Fruit fly (Drosophila melanogaster) whole organism, embryonic: ENCODE data around the gene Dhps.

Source experiments
- B-H1 ChIP-seq: fragments of 200-800 bp; sonication (Bioruptor generic); IDR thresholded peaks from 3 replicates; pipeline ENCODE4 v1.3.6; 2022; ENCODE audit warnings: missing biosample characterization, missing genetic modification characterization
- BEAF-32 ChIP-seq: fragments of 200-800 bp; sonication (Bioruptor generic); optimal IDR thresholded peaks from 3 replicates; lab custom pipeline; 2017; ENCODE audit warnings: missing biosample characterization, missing genetic modification characterization, mild to moderate bottlenecking, moderate library complexity, missing genetic modification reagents
- Bgb ChIP-seq: fragments of 200-800 bp; sonication (Bioruptor generic); IDR thresholded peaks from 2 replicates; pipeline ENCODE4 v1.3.6; 2022; ENCODE audit warnings: missing biosample characterization, missing genetic modification characterization; ENCODE audit not compliant: partially characterized antibody
- CG12219 ChIP-seq: fragments of 200-800 bp; sonication (Bioruptor generic); optimal IDR thresholded peaks from 3 replicates; lab custom pipeline; 2018; ENCODE audit warnings: missing biosample characterization, mild to moderate bottlenecking, missing genetic modification characterization
- CG12769 ChIP-seq: fragments of 200-800 bp; sonication (Bioruptor generic); optimal IDR thresholded peaks from 2 replicates; lab custom pipeline; 2019; ENCODE audit warnings: missing biosample characterization, mild to moderate bottlenecking, missing genetic modification characterization, moderate library complexity
- CG15514 ChIP-seq: fragments of 200-800 bp; sonication (Bioruptor generic); optimal IDR thresholded peaks from 3 replicates; lab custom pipeline; 2017; ENCODE audit warnings: missing biosample characterization, missing genetic modification characterization, mild to moderate bottlenecking, moderate library complexity, missing genetic modification reagents
- CG17359 ChIP-seq: fragments of 200-800 bp; sonication (Bioruptor generic); optimal IDR thresholded peaks from 3 replicates; lab custom pipeline; 2018; ENCODE audit warnings: missing biosample characterization, mild to moderate bottlenecking, missing genetic modification characterization, moderate library complexity
- CG18262 ChIP-seq: fragments of 200-800 bp; optimal IDR thresholded peaks from 3 replicates; lab custom pipeline; 2019; ENCODE audit warnings: missing biosample characterization, mild to moderate bottlenecking, missing genetic modification characterization, moderate library complexity
- CG3065 ChIP-seq: fragments of 200-800 bp; sonication (Bioruptor generic); optimal IDR thresholded peaks from 2 replicates; lab custom pipeline; 2016; ENCODE audit warnings: missing biosample characterization, missing genetic modification characterization
- CG3163 ChIP-seq: fragments of 200-800 bp; sonication (Bioruptor generic); optimal IDR thresholded peaks from 3 replicates; lab custom pipeline; 2016; ENCODE audit warnings: missing biosample characterization, missing genetic modification characterization
- CG3726 ChIP-seq: fragments of 200-800 bp; sonication (Bioruptor generic); IDR thresholded peaks from 3 replicates; pipeline ENCODE4, ENCODE4 v1.3.6; 2022; ENCODE audit warnings: missing biosample characterization, missing genetic modification characterization
- CG5953 ChIP-seq: fragments of 200-800 bp; sonication (Bioruptor generic); IDR thresholded peaks from 2 replicates; pipeline ENCODE4 v1.3.6; 2022; ENCODE audit warnings: missing biosample characterization, missing genetic modification characterization
- CG6254 ChIP-seq: fragments of 200-800 bp; sonication (Bioruptor generic); optimal IDR thresholded peaks from 3 replicates; lab custom pipeline; 2017; ENCODE audit warnings: mild to moderate bottlenecking, missing biosample characterization, missing genetic modification reagents, missing genetic modification characterization
- CG6813 ChIP-seq: fragments of 200-800 bp; sonication (Bioruptor generic); optimal IDR thresholded peaks from 2 replicates; lab custom pipeline; 2017; ENCODE audit warnings: missing biosample characterization, missing genetic modification characterization, mild to moderate bottlenecking, moderate library complexity, missing genetic modification reagents
- CG7556 ChIP-seq: fragments of 200-800 bp; sonication (Bioruptor generic); optimal IDR thresholded peaks from 2 replicates; lab custom pipeline; 2017; ENCODE audit warnings: missing biosample characterization, mild to moderate bottlenecking, missing genetic modification characterization
- CG7839 ChIP-seq: fragments of 200-800 bp; sonication (Bioruptor generic); optimal IDR thresholded peaks from 3 replicates; lab custom pipeline; 2018; ENCODE audit warnings: missing biosample characterization, mild to moderate bottlenecking, missing genetic modification characterization, moderate library complexity
- CG8089 ChIP-seq: fragments of 200-800 bp; sonication (Bioruptor generic); optimal IDR thresholded peaks from 3 replicates; lab custom pipeline; 2016; ENCODE audit warnings: missing biosample characterization, missing genetic modification characterization
- CG8359 ChIP-seq: fragments of 200-800 bp; sonication (Bioruptor generic); optimal IDR thresholded peaks from 2 replicates; lab custom pipeline; 2017; ENCODE audit warnings: missing biosample characterization, mild to moderate bottlenecking, missing genetic modification characterization, borderline replicate concordance
- CG8924 ChIP-seq: fragments of 200-800 bp; optimal IDR thresholded peaks from 3 replicates; lab custom pipeline; 2019; ENCODE audit warnings: missing biosample characterization, mild to moderate bottlenecking, missing genetic modification characterization, moderate library complexity
- CG8944 ChIP-seq: fragments of 200-800 bp; sonication (Bioruptor generic); optimal IDR thresholded peaks from 3 replicates; lab custom pipeline; 2016; ENCODE audit warnings: missing biosample characterization, missing genetic modification characterization
- CG9817 ChIP-seq: fragments of 200-800 bp; sonication (Bioruptor generic); optimal IDR thresholded peaks from 2 replicates; lab custom pipeline; 2018; ENCODE audit warnings: missing biosample characterization, mild to moderate bottlenecking, missing genetic modification characterization, moderate library complexity
- CG9932 ChIP-seq: fragments of 200-800 bp; sonication (Bioruptor generic); IDR thresholded peaks from 2 replicates; pipeline ENCODE4 v1.3.6; 2022; ENCODE audit warnings: missing biosample characterization, missing genetic modification characterization
- Dip3 ChIP-seq: fragments of 200-800 bp; sonication (Bioruptor generic); optimal IDR thresholded peaks from 3 replicates; lab custom pipeline; 2016; ENCODE audit warnings: missing biosample characterization, missing genetic modification characterization
- MESR4 ChIP-seq: fragments of 200-800 bp; sonication (Bioruptor generic); optimal IDR thresholded peaks from 2 replicates; lab custom pipeline; 2018; ENCODE audit warnings: missing biosample characterization, mild to moderate bottlenecking, missing genetic modification characterization, moderate library complexity
- Med ChIP-seq: fragments of 200-800 bp; sonication (Bioruptor generic); peaks from one replicate; lab custom pipeline; 2016; ENCODE audit warnings: missing biosample characterization, missing genetic modification characterization, mild to moderate bottlenecking, inconsistent platforms, moderate library complexity
- PHDP ChIP-seq: fragments of 200-800 bp; sonication (Bioruptor generic); optimal IDR thresholded peaks from 3 replicates; lab custom pipeline; 2018; ENCODE audit warnings: missing biosample characterization, mild to moderate bottlenecking, missing genetic modification characterization, moderate library complexity
- Rfx ChIP-seq: fragments of 200-800 bp; sonication (Bioruptor generic); IDR thresholded peaks from 2 replicates; pipeline ENCODE4 v1.3.6; 2022; ENCODE audit warnings: missing biosample characterization, missing genetic modification characterization
- Sox100B ChIP-seq: fragments of 200-800 bp; sonication (Bioruptor generic); optimal IDR thresholded peaks from 3 replicates; lab custom pipeline; 2018; ENCODE audit warnings: missing biosample characterization, mild to moderate bottlenecking, missing genetic modification characterization
- Sry-β ChIP-seq: fragments of 200-800 bp; sonication (Bioruptor generic); optimal IDR thresholded peaks from 2 replicates; lab custom pipeline; 2018; ENCODE audit warnings: missing biosample characterization, mild to moderate bottlenecking, missing genetic modification characterization, moderate library complexity
- Sry-δ ChIP-seq: fragments of 200-800 bp; sonication (Bioruptor generic); optimal IDR thresholded peaks from 2 replicates; lab custom pipeline; 2016; ENCODE audit warnings: missing biosample characterization, missing genetic modification characterization
- Usf ChIP-seq: fragments of 200-800 bp; sonication (Bioruptor generic); optimal IDR thresholded peaks from 2 replicates; lab custom pipeline; 2017; ENCODE audit warnings: missing genotype, missing biosample characterization, missing genetic modification characterization
- amos ChIP-seq: fragments of 200-800 bp; sonication (Bioruptor generic); IDR thresholded peaks from 2 replicates; pipeline ENCODE4 v1.3.6; 2022; ENCODE audit warnings: missing biosample characterization, missing genetic modification characterization; ENCODE audit not compliant: partially characterized antibody
- cg ChIP-seq: fragments of 200-800 bp; sonication (Bioruptor generic); optimal IDR thresholded peaks from 3 replicates; lab custom pipeline; 2019; ENCODE audit warnings: missing biosample characterization, mild to moderate bottlenecking, missing genetic modification characterization, moderate library complexity
- dati ChIP-seq: fragments of 200-800 bp; sonication (Bioruptor generic); IDR thresholded peaks from 2 replicates; pipeline ENCODE4 v1.3.6; 2022; ENCODE audit warnings: missing biosample characterization, missing genetic modification characterization
- dm ChIP-seq: fragments of 200-800 bp; sonication (Bioruptor generic); optimal IDR thresholded peaks from 3 replicates; lab custom pipeline; 2016; ENCODE audit warnings: missing biosample characterization, missing genetic modification characterization
- dpn ChIP-seq, 2 experiments: fragments of 200-800 bp; sonication (Bioruptor generic); optimal IDR thresholded peaks; 3 replicates each; lab custom pipeline; 2016; ENCODE audit warnings: missing biosample characterization in 2 of 2, missing genetic modification characterization in 2 of 2
- dysf ChIP-seq: fragments of 200-800 bp; sonication (Bioruptor generic); IDR thresholded peaks from 3 replicates; pipeline ENCODE4 v1.3.6; 2022; ENCODE audit warnings: missing biosample characterization, missing genetic modification characterization
- fd96Cb ChIP-seq: fragments of 200-800 bp; sonication (Bioruptor generic); optimal IDR thresholded peaks from 2 replicates; lab custom pipeline; 2018; ENCODE audit warnings: missing biosample characterization, mild to moderate bottlenecking, missing genetic modification characterization, moderate library complexity
- gem ChIP-seq: fragments of 200-800 bp; sonication (Bioruptor generic); optimal IDR thresholded peaks from 2 replicates; lab custom pipeline; 2019; ENCODE audit warnings: missing biosample characterization, mild to moderate bottlenecking, missing genetic modification characterization, moderate library complexity
- hb ChIP-seq: fragments of 200-800 bp; sonication (Bioruptor generic); IDR thresholded peaks from 3 replicates; pipeline ENCODE4 v1.3.6; 2022; ENCODE audit warnings: missing biosample characterization, missing genetic modification characterization; ENCODE audit not compliant: partially characterized antibody
- inv ChIP-seq: fragments of 200-800 bp; sonication (Bioruptor generic); IDR thresholded peaks from 2 replicates; pipeline ENCODE4 v1.3.6; 2022; ENCODE audit warnings: missing biosample characterization, missing genetic modification characterization; ENCODE audit not compliant: partially characterized antibody
- nau ChIP-seq: fragments of 200-800 bp; sonication (Bioruptor generic); optimal IDR thresholded peaks from 3 replicates; lab custom pipeline; 2017; ENCODE audit warnings: missing biosample characterization, mild to moderate bottlenecking, missing genetic modification characterization, missing genetic modification reagents
- slbo ChIP-seq: fragments of 200-800 bp; sonication (Bioruptor generic); IDR thresholded peaks from 2 replicates; pipeline ENCODE4 v1.3.6; 2022; ENCODE audit warnings: missing biosample characterization, missing genetic modification characterization
- sob ChIP-seq: fragments of 200-800 bp; sonication (Bioruptor generic); IDR thresholded peaks from 2 replicates; pipeline ENCODE4 v1.3.6; 2022; ENCODE audit warnings: missing biosample characterization, missing genetic modification characterization
- sr ChIP-seq: fragments of 200-800 bp; sonication (Bioruptor generic); IDR thresholded peaks from 3 replicates; pipeline ENCODE4 v1.3.6; 2022; ENCODE audit warnings: missing biosample characterization, missing genetic modification characterization
- wdn ChIP-seq: fragments of 200-800 bp; sonication (Bioruptor generic); IDR thresholded peaks from 2 replicates; pipeline ENCODE4 v1.3.6; 2022; ENCODE audit warnings: missing biosample characterization, missing genetic modification characterization
- zen2 ChIP-seq: fragments of 200-800 bp; sonication (Bioruptor generic); IDR thresholded peaks from 3 replicates; pipeline ENCODE4 v1.3.6; 2022; ENCODE audit warnings: missing biosample characterization, missing genetic modification characterization; ENCODE audit not compliant: partially characterized antibody

Dhps gene

dm6 chr3L:8186627-8187396 lies 11.2 kb upstream of the Dhps start, which contains the start of the genes ERR and Atg18a (continued):
- no peak for TF ChIP-seq CG6813 (GFP tag; lab: Kevin White, UChicago)
- no peak for TF ChIP-seq Sox100B (GFP tag; lab: Kevin White, UChicago)
- peak; percentile 90 for TF ChIP-seq dysf (GFP tag; lab: Robert Waterston, UW)
- peak; percentile 58 for TF ChIP-seq Sry-δ (GFP tag; lab: Kevin White, UChicago)
- peak; percentile 91 for TF ChIP-seq CG9817 (tag; lab: Kevin White, UChicago)
- peak; percentile 82 for TF ChIP-seq B-H1
- TF ChIP-seq inv (GFP tag; lab: Robert Waterston, UW) = peak; percentile 61; the same call in 1 of the 2 replicates
- TF ChIP-seq CG8924 = peak; percentile 82
- TF ChIP-seq cg (GFP tag; lab: Kevin White, UChicago) = peak; percentile 98
- TF ChIP-seq CG3065 (GFP tag; lab: Kevin White, UChicago) = peak; percentile 13
- peak; percentile 46; the same call in 1 of the 3 replicates for TF ChIP-seq sr (GFP tag; lab: Robert Waterston, UW)
- peak; percentile 82 for TF ChIP-seq MESR4 (GFP tag; lab: Kevin White, UChicago)
- TF ChIP-seq zen2 (GFP tag; lab: Robert Waterston, UW) = no peak
- TF ChIP-seq CG18262 (tag; lab: Kevin White, UChicago) = peak; percentile 79
- peak; percentile 65 for TF ChIP-seq amos
- peak; percentile 69 for TF ChIP-seq dm (GFP tag; lab: Kevin White, UChicago)
- peak; percentile 84; the same call in 2 of the 3 replicates for TF ChIP-seq CG3726
- TF ChIP-seq dati (GFP tag; lab: Robert Waterston, UW) = no peak
- TF ChIP-seq Sry-β (GFP tag; lab: Kevin White, UChicago) = peak; percentile 76
- peak; percentile 77 for TF ChIP-seq CG17359 (tag; lab: Kevin White, UChicago)
- TF ChIP-seq Bgb (GFP tag; lab: Robert Waterston, UW) = peak; percentile 34; the same call in 1 of the 2 replicates
- TF ChIP-seq wdn (GFP tag; lab: Robert Waterston, UW) = peak; percentile 79; the same call in 1 of the 2 replicates
- TF ChIP-seq Dip3 (GFP tag; lab: Kevin White, UChicago) = peak; percentile 88
- peak; percentile 94 for TF ChIP-seq Rfx
- no peak for TF ChIP-seq nau (GFP tag; lab: Kevin White, UChicago)
- no peak for TF ChIP-seq CG12219 (GFP tag; lab: Kevin White, UChicago)
- TF ChIP-seq CG7556 (GFP tag; lab: Kevin White, UChicago) = peak; percentile 75
- TF ChIP-seq CG6254 (GFP tag; lab: Kevin White, UChicago) = peak; percentile 34
- peak; percentile 76 for TF ChIP-seq CG8089 (GFP tag; lab: Kevin White, UChicago)
- peak; percentile 75 for TF ChIP-seq PHDP (tag; lab: Kevin White, UChicago)
- TF ChIP-seq CG15514 (GFP tag; lab: Kevin White, UChicago) = peak; percentile 99
- TF ChIP-seq gem (tag; lab: Kevin White, UChicago) = peak; percentile 89
- TF ChIP-seq Med (GFP tag; lab: Kevin White, UChicago) = peak; percentile 97
- TF ChIP-seq fd96Cb (tag; lab: Kevin White, UChicago) = peak; percentile 77
- TF ChIP-seq CG12769 = peak; percentile 77
- peak; percentile 96 for TF ChIP-seq slbo (GFP tag; lab: Robert Waterston, UW)
- 0 out of 3 replicates have a peak, but pooled peaks have one; percentile 45 for TF ChIP-seq hb (GFP tag; lab: Robert Waterston, UW)
- peak; percentile 54 for TF ChIP-seq CG3163 (GFP tag; lab: Kevin White, UChicago)
- peak; percentile 72 for TF ChIP-seq CG8944 (GFP tag; lab: Kevin White, UChicago)
- 0 out of 2 replicates have a peak, but pooled peaks have one; percentile 43 for TF ChIP-seq CG5953 (GFP tag; lab: Robert Waterston, UW)
- TF ChIP-seq BEAF-32 (GFP tag; lab: Kevin White, UChicago) = peak; percentile 87
- peak; percentile 97 for TF ChIP-seq CG9932
- TF ChIP-seq dpn (GFP tag; optimal IDR thresholded peaks at IDR 0.05; lab: Kevin White, UChicago) = peak; percentile 85 to 88
- TF ChIP-seq Usf (GFP tag; lab: Kevin White, UChicago) = peak; percentile 88
- peak; percentile 86 for TF ChIP-seq CG7839 (tag; lab: Kevin White, UChicago)
- no peak for TF ChIP-seq CG8359
- TF ChIP-seq sob = peak; percentile 93
